Fruit fly (Drosophila melanogaster) whole organism: ENCODE measurements around the gene Wdfy2.

ENCODE experiments used
- CG8478 ChIP-seq: fragments of >200 bp; optimal IDR thresholded peaks from 2 replicates; lab custom pipeline; 2018; ENCODE audit warnings: inconsistent platforms
- Dll ChIP-seq: fragments of >200 bp; optimal IDR thresholded peaks from 2 replicates; lab custom pipeline; 2017
- EcR ChIP-seq, 2 experiments: fragments of >200 bp; optimal IDR thresholded peaks; 2 replicates each; lab custom pipeline; 2017; ENCODE audit warnings: missing biosample characterization in 2 of 2, missing genetic modification characterization in 2 of 2, missing genetic modification reagents in 2 of 2
- pan ChIP-seq: fragments of >200 bp; optimal IDR thresholded peaks from 2 replicates; lab custom pipeline; 2017
- psq ChIP-seq: fragments of >200 bp; optimal IDR thresholded peaks from 2 replicates; lab custom pipeline; 2017
- usp ChIP-seq: fragments of >200 bp; optimal IDR thresholded peaks from 2 replicates; lab custom pipeline; 2017; ENCODE audit warnings: missing biosample characterization, missing genetic modification characterization, mixed read lengths

Wdfy2 gene

dm6 chr2L:10418981-10419380 lies 4.1 kb upstream of the Wdfy2 start, which contains the start of gene RfC3:
TSS of gene RfC3 (plus strand) at chr2L:10419190.
- TF ChIP-seq Dll (lab: Kevin White, UChicago) (no peak), EcR (GFP tag; optimal IDR thresholded peaks at IDR 0.05; lab: Kevin White, UChicago) (no peak), CG8478 (lab: Kevin White, UChicago) (no peak), psq (lab: Kevin White, UChicago) (no peak), usp (GFP tag; lab: Kevin White, UChicago) (no peak), pan (lab: Kevin White, UChicago) (no peak)

- TF ChIP-seq EcR (GFP tag; optimal IDR thresholded peaks at IDR 0.05; lab: Kevin White, UChicago), result no peak
- no peak for TF ChIP-seq Dll (lab: Kevin White, UChicago)
- TF ChIP-seq pan (lab: Kevin White, UChicago), result no peak
- TF ChIP-seq CG8478 (lab: Kevin White, UChicago), result no peak
- no peak for TF ChIP-seq psq (lab: Kevin White, UChicago)
- no peak for TF ChIP-seq usp (GFP tag; lab: Kevin White, UChicago)
Observed at dm6 chr2L:10425599-10425998, 2.5 kb downstream of the Wdfy2 start.

DNA sequence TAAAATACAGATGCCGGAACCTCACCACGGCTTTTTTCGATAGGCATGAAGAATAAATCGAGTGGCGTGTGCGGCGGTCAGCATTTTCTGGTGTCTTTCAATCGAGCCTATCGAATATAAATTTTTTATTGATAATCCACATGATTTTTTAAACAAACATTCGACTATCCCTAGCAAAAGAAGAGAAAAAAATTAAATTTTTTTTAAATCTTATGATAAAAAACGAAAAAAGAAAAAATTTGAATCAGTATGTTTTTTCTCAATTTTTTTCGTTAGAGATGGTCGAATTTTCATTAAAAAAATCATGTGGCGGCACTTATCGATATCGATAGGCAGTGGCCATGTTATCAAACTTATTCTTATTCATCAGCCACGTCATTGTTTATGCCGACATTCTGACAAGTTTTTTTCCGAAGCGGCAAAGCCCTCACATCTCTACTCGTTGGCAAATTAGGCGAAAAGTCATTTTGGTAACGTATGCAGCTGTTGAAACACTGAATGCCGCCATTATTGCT lies 3.5 kb downstream of the Wdfy2 start, which contains the start of the genes SmB and KdelR:
Gene SmB, minus strand, starts transcription at position 94 of the 515 bp plus-strand sequence.
Gene KdelR, plus strand, starts transcription at position 354 of the 515 bp plus-strand sequence.
- TF ChIP-seq pan (lab: Kevin White, UChicago) (no peak), Dll (lab: Kevin White, UChicago) (no peak), EcR (GFP tag; optimal IDR thresholded peaks at IDR 0.05; lab: Kevin White, UChicago) (no peak), psq (lab: Kevin White, UChicago) (no peak), CG8478 (lab: Kevin White, UChicago) (no peak), usp (GFP tag; lab: Kevin White, UChicago) (no peak)

DNA sequence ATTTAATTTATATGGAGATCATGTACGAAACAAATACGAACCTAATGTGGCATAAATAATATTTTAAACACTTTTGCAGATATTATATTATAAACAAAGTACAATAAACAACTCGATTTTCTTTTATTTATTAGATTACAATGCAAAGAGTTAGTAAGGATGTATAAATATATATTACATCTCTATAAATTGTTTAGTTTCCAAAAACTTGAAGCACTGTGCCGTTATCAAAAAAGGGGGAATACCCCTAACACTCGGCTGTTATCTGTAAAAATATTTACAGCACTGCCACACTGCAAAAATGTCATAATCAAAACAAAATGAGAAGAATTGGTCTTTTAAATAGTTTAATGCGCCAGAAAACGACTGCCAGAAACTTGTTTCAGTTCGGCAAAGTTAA lies 5.4 kb downstream of the Wdfy2 start, which contains the start of gene CG5188:
Gene CG5188, plus strand, starts transcription at position 302 of the 400 bp plus-strand sequence.
- no peak for TF ChIP-seq EcR (GFP tag; optimal IDR thresholded peaks at IDR 0.05; lab: Kevin White, UChicago)
- no peak for TF ChIP-seq usp (GFP tag; lab: Kevin White, UChicago)
- no peak for TF ChIP-seq Dll (lab: Kevin White, UChicago)
- no peak for TF ChIP-seq pan (lab: Kevin White, UChicago)
- no peak for TF ChIP-seq CG8478 (lab: Kevin White, UChicago)
- TF ChIP-seq psq (lab: Kevin White, UChicago), result no peak

dm6 chr2L:10430802-10431476 lies 7.8 kb downstream of the Wdfy2 start, which contains the start of the genes Bug22 and TfIIB:
TSS of gene Bug22 (minus strand) at chr2L:10430918.
TSS of gene TfIIB (plus strand) at chr2L:10431338.
- TF ChIP-seq pan (lab: Kevin White, UChicago) (no peak), CG8478 (lab: Kevin White, UChicago) (no peak), psq (lab: Kevin White, UChicago) (no peak), EcR (GFP tag; optimal IDR thresholded peaks at IDR 0.05; lab: Kevin White, UChicago) (no peak), usp (GFP tag; lab: Kevin White, UChicago) (no peak), Dll (lab: Kevin White, UChicago) (no peak)

- TF ChIP-seq pan (lab: Kevin White, UChicago) (no peak), psq (lab: Kevin White, UChicago) (no peak), CG8478 (lab: Kevin White, UChicago) (no peak), usp (GFP tag; lab: Kevin White, UChicago) (no peak), Dll (lab: Kevin White, UChicago) (no peak), EcR (GFP tag; optimal IDR thresholded peaks at IDR 0.05; lab: Kevin White, UChicago) (no peak)
Observed at dm6 chr2L:10435606-10436160, 12.6 kb downstream of the Wdfy2 start, which contains the start of the genes TBC1D16 and holn1. TSS of gene TBC1D16 (minus strand) at chr2L:10435656. TSS of gene holn1 (plus strand) at chr2L:10435995.

DNA sequence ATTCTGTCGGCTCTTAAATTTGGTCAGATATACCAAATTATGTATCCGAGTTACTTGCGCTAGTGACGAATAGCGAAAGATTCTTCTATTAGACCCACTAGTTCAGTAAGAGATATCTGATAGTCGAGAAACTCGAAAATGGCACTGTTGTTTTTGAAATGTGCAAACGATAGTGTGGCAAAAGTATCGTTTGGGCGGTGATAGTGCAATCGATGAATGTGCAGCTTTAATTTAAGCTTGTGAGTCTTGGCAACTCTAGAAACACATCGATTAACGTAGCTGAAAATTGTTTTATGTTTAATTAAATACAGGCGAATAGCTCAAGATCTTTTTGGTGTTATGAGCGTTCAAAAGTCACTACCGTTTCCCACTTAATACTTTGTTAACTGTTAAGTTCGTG lies 14.2 kb downstream of the Wdfy2 start, which contains the start of gene STUB1:
Gene STUB1, plus strand, starts transcription at position 232 of the 400 bp plus-strand sequence.
- TF ChIP-seq EcR (GFP tag; optimal IDR thresholded peaks at IDR 0.05; lab: Kevin White, UChicago), result no peak
- TF ChIP-seq psq (lab: Kevin White, UChicago), result no peak
- TF ChIP-seq Dll (lab: Kevin White, UChicago), result no peak
- no peak for TF ChIP-seq usp (GFP tag; lab: Kevin White, UChicago)
- no peak for TF ChIP-seq pan (lab: Kevin White, UChicago)

DNA sequence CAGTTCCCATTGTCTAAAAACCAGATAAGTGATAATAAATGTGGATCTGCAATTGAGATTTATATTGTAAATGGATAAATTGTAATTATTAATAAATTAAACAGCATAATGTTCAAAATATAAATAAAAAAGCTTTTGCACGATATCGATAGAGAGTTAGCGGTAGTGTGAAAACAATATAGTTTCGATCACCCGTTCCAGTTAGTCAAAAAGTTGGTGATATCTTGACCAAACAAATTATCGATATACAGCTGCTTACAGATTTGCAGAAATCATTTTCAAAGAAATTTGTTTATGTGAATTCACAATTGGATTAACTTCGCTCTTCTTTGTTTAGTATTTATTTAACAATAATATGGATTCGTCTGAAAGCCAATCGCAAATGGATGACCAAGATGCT lies 16.1 kb downstream of the Wdfy2 start, which contains the start of gene Nse4:
Gene Nse4, plus strand, starts transcription at position 267 of the 400 bp plus-strand sequence.
- no peak for TF ChIP-seq psq (lab: Kevin White, UChicago)
- no peak for TF ChIP-seq CG8478 (lab: Kevin White, UChicago)
- TF ChIP-seq Dll (lab: Kevin White, UChicago), result no peak

DNA sequence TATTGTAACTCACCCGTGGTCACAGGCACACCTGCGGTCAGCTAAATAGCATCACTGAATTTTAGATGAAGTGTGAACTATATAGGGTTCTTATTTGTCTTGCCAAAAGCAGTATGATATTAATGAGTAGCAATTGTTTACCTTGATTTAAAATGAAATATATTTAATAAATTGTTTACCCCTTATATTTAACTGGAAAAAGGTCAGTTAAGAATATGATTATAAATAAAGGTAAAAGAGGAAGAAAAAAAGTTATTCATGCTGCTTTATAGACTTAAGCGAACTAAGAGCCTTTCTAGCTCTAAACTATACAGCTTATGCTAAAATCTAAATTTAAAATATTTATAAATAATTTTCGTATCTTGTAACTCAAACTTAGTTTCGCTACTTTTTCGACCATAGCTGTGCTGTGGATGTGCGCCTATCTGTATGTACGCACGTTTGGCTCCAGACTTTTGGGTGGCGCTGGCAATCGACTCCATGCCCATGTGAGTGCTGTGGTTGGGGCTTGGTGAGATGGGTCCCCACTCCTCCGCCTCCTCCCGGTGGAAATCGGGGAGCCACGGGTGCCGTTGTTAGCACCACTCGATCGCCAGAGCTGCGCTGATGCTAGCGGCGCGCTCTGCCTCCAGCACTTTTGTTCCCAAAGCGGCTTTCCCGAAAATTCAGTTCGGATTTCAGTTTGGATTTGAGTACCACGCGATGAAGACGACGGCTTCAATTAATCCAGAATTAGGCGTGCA lies 19.1 kb downstream of the Wdfy2 start, which contains the start of gene loh:
Gene loh, plus strand, starts transcription at position 487 of the 743 bp plus-strand sequence.
- TF ChIP-seq psq (lab: Kevin White, UChicago), result no peak
- TF ChIP-seq pan (lab: Kevin White, UChicago), result no peak
- no peak for TF ChIP-seq CG8478 (lab: Kevin White, UChicago)
- no peak for TF ChIP-seq Dll (lab: Kevin White, UChicago)
- no peak for TF ChIP-seq EcR (GFP tag; optimal IDR thresholded peaks at IDR 0.05; lab: Kevin White, UChicago)
- TF ChIP-seq usp (GFP tag; lab: Kevin White, UChicago), result no peak

dm6 chr2L:10452296-10452695 lies 29.2 kb downstream of the Wdfy2 start, which contains the start of gene ppk10:
TSS of gene ppk10 (minus strand) at chr2L:10452396.
- TF ChIP-seq psq (lab: Kevin White, UChicago) (no peak), CG8478 (lab: Kevin White, UChicago) (no peak), usp (GFP tag; lab: Kevin White, UChicago) (no peak), EcR (GFP tag; optimal IDR thresholded peaks at IDR 0.05; lab: Kevin White, UChicago) (no peak), pan (lab: Kevin White, UChicago) (no peak)
